Worm (Caenorhabditis elegans): Measurements from ENCODE around the gene cest-5.1.

Gene cest-5.1

ce11 chrIV:6585397-6585921, 46.1 kb downstream of the cest-5.1 start, which contains the start of the genes F38A5.2 and dnj-11 (continued):
- TF ChIP-seq ceh-24 (tag; optimal IDR thresholded peaks at IDR 0.05) (no peak), tbx-7 (tag; optimal IDR thresholded peaks at IDR 0.05) (no peak), ztf-16 (tag; optimal IDR thresholded peaks at IDR 0.05) (no peak), pax-1 (tag; optimal IDR thresholded peaks at IDR 0.05) (peak; percentile 71), ceh-22 (tag; optimal IDR thresholded peaks at IDR 0.05) (no peak), elt-4 (tag; optimal IDR thresholded peaks at IDR 0.05) (no peak), Y22D7AL.16 (tag; optimal IDR thresholded peaks at IDR 0.05) (no peak), nhr-11 (tag; optimal IDR thresholded peaks at IDR 0.05) (no peak), ceh-30 (tag; optimal IDR thresholded peaks at IDR 0.05) (no peak), lim-6 (tag; optimal IDR thresholded peaks at IDR 0.05) (no peak), pha-2 (tag; optimal IDR thresholded peaks at IDR 0.05) (no peak), ama-1 (optimal IDR thresholded peaks at IDR 0.05) (no peak), ceh-9 (tag; optimal IDR thresholded peaks at IDR 0.05) (no peak), pag-3 (tag; optimal IDR thresholded peaks at IDR 0.05; ENCODE audit: borderline replicate concordance) (no peak), che-1 (tag; optimal IDR thresholded peaks at IDR 0.05) (no peak), unc-86 (tag; optimal IDR thresholded peaks at IDR 0.05) (no peak), ceh-31 (tag; optimal IDR thresholded peaks at IDR 0.05) (peak; percentile 72), unc-42 (tag; optimal IDR thresholded peaks at IDR 0.05) (peak; percentile 50), T23F11.4 (GFP tag; optimal IDR thresholded peaks at IDR 0.05) (no peak), C08G9.2 (tag; optimal IDR thresholded peaks at IDR 0.05) (no peak), ceh-34 (tag; optimal IDR thresholded peaks at IDR 0.05) (peak; percentile 26), sox-2 (GFP tag; IDR thresholded peaks at IDR 0.05) (no peak), hlh-8 (tag; optimal IDR thresholded peaks at IDR 0.05) (no peak), lin-11 (tag; optimal IDR thresholded peaks at IDR 0.05) (no peak), pat-9 (tag; optimal IDR thresholded peaks at IDR 0.05) (no peak), hlh-6 (tag; optimal IDR thresholded peaks at IDR 0.05) (no peak), fkh-6 (tag; optimal IDR thresholded peaks at IDR 0.05) (no peak)

- TF ChIP-seq pax-1 (tag; optimal IDR thresholded peaks at IDR 0.05) (no peak), fax-1 (tag; optimal IDR thresholded peaks at IDR 0.05) (no peak), ceh-6 (GFP tag; optimal IDR thresholded peaks at IDR 0.05) (no peak), dmd-4 (tag; optimal IDR thresholded peaks at IDR 0.05; ENCODE audit: borderline replicate concordance) (no peak), ceh-31 (tag; optimal IDR thresholded peaks at IDR 0.05) (no peak), hlh-30 (tag; optimal IDR thresholded peaks at IDR 0.05; ENCODE audit: insufficient read depth) (no peak), ceh-22 (tag; optimal IDR thresholded peaks at IDR 0.05) (no peak), unc-3 (GFP tag; conservative IDR thresholded peaks at IDR 0.05) (no peak), unc-3 (tag; optimal IDR thresholded peaks at IDR 0.05) (no peak), T23F11.4 (GFP tag; optimal IDR thresholded peaks at IDR 0.05) (no peak), hlh-15 (tag; optimal IDR thresholded peaks at IDR 0.05) (no peak), ceh-9 (tag; optimal IDR thresholded peaks at IDR 0.05) (no peak)
Observed at ce11 chrIV:6582604-6583003, 49.0 kb downstream of the cest-5.1 start, which contains the start of gene odr-8. TSS of gene odr-8 (minus strand) at chrIV:6582704.

ce11 chrIV:6581658-6582057, 49.9 kb downstream of the cest-5.1 start:
- TF ChIP-seq ceh-31 (tag; optimal IDR thresholded peaks at IDR 0.05) (no peak), ets-4 (tag; optimal IDR thresholded peaks at IDR 0.05) (no peak), ama-1 (optimal IDR thresholded peaks at IDR 0.05) (no peak), sox-2 (GFP tag; IDR thresholded peaks at IDR 0.05) (no peak), fkh-10 (GFP tag; optimal IDR thresholded peaks at IDR 0.05) (no peak), fax-1 (tag; optimal IDR thresholded peaks at IDR 0.05) (no peak), npax-4 (tag; optimal IDR thresholded peaks at IDR 0.05) (no peak), ceh-45 (GFP tag; IDR thresholded peaks at IDR 0.05) (no peak), unc-55 (GFP tag; optimal IDR thresholded peaks at IDR 0.05) (no peak)
